Fruit fly (Drosophila melanogaster) whole organism, prepupa: ENCODE results near the gene Ugt304A1.

Source experiments
- Blimp-1 ChIP-seq: fragments of 200-800 bp; sonication (Bioruptor generic); optimal IDR thresholded peaks from 3 replicates; lab custom pipeline; 2017; ENCODE audit warnings: missing biosample characterization, missing genetic modification characterization, mild to moderate bottlenecking, moderate library complexity, missing genetic modification reagents
- CG11294 ChIP-seq: fragments of 200-800 bp; sonication (Bioruptor generic); IDR thresholded peaks from 2 replicates; pipeline ENCODE4 v1.3.6; 2022; ENCODE audit warnings: missing biosample characterization, missing genetic modification characterization
- CG11902 ChIP-seq: fragments of 200-800 bp; sonication (Bioruptor generic); optimal IDR thresholded peaks from 3 replicates; lab custom pipeline; 2016; ENCODE audit warnings: missing biosample characterization, missing genetic modification characterization
- CG15336 ChIP-seq: fragments of 200-800 bp; sonication (Bioruptor generic); IDR thresholded peaks from 2 replicates; pipeline ENCODE4 v1.3.6; 2022; ENCODE audit warnings: missing biosample characterization, missing genetic modification characterization
- CG1621 ChIP-seq: fragments of 200-800 bp; sonication (Bioruptor generic); optimal IDR thresholded peaks from 3 replicates; lab custom pipeline; 2018; ENCODE audit warnings: missing biosample characterization, mild to moderate bottlenecking, missing genetic modification characterization
- CG16779 ChIP-seq: fragments of 200-800 bp; sonication (Bioruptor generic); optimal IDR thresholded peaks from 3 replicates; lab custom pipeline; 2017; ENCODE audit warnings: missing biosample characterization, mild to moderate bottlenecking, missing genetic modification characterization
- CG3032 ChIP-seq: fragments of 200-800 bp; optimal IDR thresholded peaks from 2 replicates; lab custom pipeline; 2019; ENCODE audit warnings: missing biosample characterization, mild to moderate bottlenecking, missing genetic modification characterization, moderate library complexity
- CG32006 ChIP-seq: fragments of 200-800 bp; sonication (Bioruptor generic); optimal IDR thresholded peaks from 3 replicates; lab custom pipeline; 2017; ENCODE audit warnings: missing biosample characterization, mild to moderate bottlenecking, missing genetic modification characterization
- CG34406 ChIP-seq: fragments of 200-800 bp; sonication (Bioruptor generic); optimal IDR thresholded peaks from 3 replicates; lab custom pipeline; 2016; ENCODE audit warnings: missing biosample characterization, missing genetic modification characterization
- CG3919 ChIP-seq: fragments of 200-800 bp; sonication (Bioruptor generic); optimal IDR thresholded peaks from 3 replicates; lab custom pipeline; 2016; ENCODE audit warnings: missing biosample characterization, missing genetic modification characterization
- CG4318 ChIP-seq: fragments of 200-800 bp; sonication (Bioruptor generic); optimal IDR thresholded peaks from 3 replicates; lab custom pipeline; 2017; ENCODE audit warnings: missing biosample characterization, mild to moderate bottlenecking, missing genetic modification characterization
- CG6276 ChIP-seq: fragments of 200-800 bp; sonication (Bioruptor generic); optimal IDR thresholded peaks from 2 replicates; lab custom pipeline; 2017; ENCODE audit warnings: missing biosample characterization, mild to moderate bottlenecking, missing genetic modification characterization
- CG6792 ChIP-seq: fragments of 200-800 bp; sonication (Bioruptor generic); optimal IDR thresholded peaks from 3 replicates; lab custom pipeline; 2016; ENCODE audit warnings: missing biosample characterization, missing genetic modification characterization
- CG6808 ChIP-seq: fragments of 200-800 bp; sonication (Bioruptor generic); optimal IDR thresholded peaks from 3 replicates; lab custom pipeline; 2017; ENCODE audit warnings: missing biosample characterization, missing genetic modification characterization, mild to moderate bottlenecking, moderate library complexity, missing genetic modification reagents
- CG6854 ChIP-seq: fragments of 200-800 bp; sonication (Bioruptor generic); optimal IDR thresholded peaks from 2 replicates; lab custom pipeline; 2017; ENCODE audit warnings: missing biosample characterization, mild to moderate bottlenecking, missing genetic modification characterization
- CG7368 ChIP-seq: fragments of 200-800 bp; sonication (Bioruptor generic); optimal IDR thresholded peaks from 3 replicates; lab custom pipeline; 2016; ENCODE audit warnings: missing biosample characterization, missing genetic modification characterization
- CG8119 ChIP-seq: fragments of 200-800 bp; sonication (Bioruptor generic); IDR thresholded peaks from 3 replicates; pipeline ENCODE4 v1.3.6; 2022; ENCODE audit warnings: missing biosample characterization, missing genetic modification characterization
- Eip75B ChIP-seq: fragments of 200-800 bp; sonication (Bioruptor generic); optimal IDR thresholded peaks from 3 replicates; lab custom pipeline; 2016; ENCODE audit warnings: missing biosample characterization, missing genetic modification characterization
- Eip78C ChIP-seq: fragments of 200-800 bp; sonication (Bioruptor generic); peaks from one replicate; lab custom pipeline; 2016; ENCODE audit warnings: missing biosample characterization, missing genetic modification characterization
- Eip93F ChIP-seq: fragments of 200-800 bp; sonication (Bioruptor generic); optimal IDR thresholded peaks from 2 replicates; lab custom pipeline; 2016; ENCODE audit warnings: missing biosample characterization, mild to moderate bottlenecking, missing genetic modification characterization
- Ets21C ChIP-seq: fragments of 200-800 bp; sonication (Bioruptor generic); optimal IDR thresholded peaks from 3 replicates; lab custom pipeline; 2016; ENCODE audit warnings: missing biosample characterization, missing genetic modification characterization
- Hr38 ChIP-seq: sonication (Bioruptor generic); optimal IDR thresholded peaks from 2 replicates; lab custom pipeline; 2016; ENCODE audit warnings: missing biosample characterization, missing genetic modification characterization
- Hr39 ChIP-seq: fragments of 200-800 bp; sonication (Bioruptor generic); optimal IDR thresholded peaks from 2 replicates; lab custom pipeline; 2016; ENCODE audit warnings: missing biosample characterization, missing genetic modification characterization
- Hr4 ChIP-seq: fragments of 200-800 bp; sonication (Bioruptor generic); optimal IDR thresholded peaks from 3 replicates; lab custom pipeline; 2016; ENCODE audit warnings: missing biosample characterization, missing genetic modification characterization
- Lpt ChIP-seq: fragments of 200-800 bp; sonication (Bioruptor generic); optimal IDR thresholded peaks from 3 replicates; lab custom pipeline; 2016; ENCODE audit warnings: missing biosample characterization, missing genetic modification characterization
- OdsH ChIP-seq: fragments of 200-800 bp; sonication (Bioruptor generic); optimal IDR thresholded peaks from 3 replicates; lab custom pipeline; 2016; ENCODE audit warnings: missing biosample characterization, missing genetic modification characterization
- Smox ChIP-seq: fragments of 200-800 bp; sonication (Bioruptor generic); optimal IDR thresholded peaks from 3 replicates; lab custom pipeline; 2016; ENCODE audit warnings: missing biosample characterization, missing genetic modification characterization
- Sox102F ChIP-seq: fragments of 200-800 bp; sonication (Bioruptor generic); optimal IDR thresholded peaks from 2 replicates; lab custom pipeline; 2016; ENCODE audit warnings: missing biosample characterization, mild to moderate bottlenecking, missing genetic modification characterization
- Sox14 ChIP-seq: fragments of 200-800 bp; sonication (Bioruptor generic); optimal IDR thresholded peaks from 3 replicates; lab custom pipeline; 2016; ENCODE audit warnings: missing biosample characterization, missing genetic modification characterization
- Sox15 ChIP-seq: fragments of 200-800 bp; sonication (Bioruptor generic); optimal IDR thresholded peaks from 3 replicates; lab custom pipeline; 2016; ENCODE audit warnings: missing biosample characterization, missing genetic modification characterization
- achi ChIP-seq: fragments of 200-800 bp; sonication (Bioruptor generic); optimal IDR thresholded peaks from 3 replicates; lab custom pipeline; 2016; ENCODE audit warnings: missing biosample characterization, missing genetic modification characterization
- acj6 ChIP-seq: fragments of 200-800 bp; sonication (Bioruptor generic); optimal IDR thresholded peaks from 3 replicates; lab custom pipeline; 2016; ENCODE audit warnings: missing biosample characterization, missing genetic modification characterization
- cyc ChIP-seq: fragments of 200-800 bp; sonication (Bioruptor generic); optimal IDR thresholded peaks from 3 replicates; lab custom pipeline; 2016; ENCODE audit warnings: missing biosample characterization, missing genetic modification characterization
- dac ChIP-seq: fragments of 200-800 bp; sonication (Bioruptor generic); optimal IDR thresholded peaks from 2 replicates; lab custom pipeline; 2017; ENCODE audit warnings: missing biosample characterization, mild to moderate bottlenecking, missing genetic modification characterization
- dsx ChIP-seq: fragments of 200-800 bp; optimal IDR thresholded peaks from 3 replicates; lab custom pipeline; 2019; ENCODE audit warnings: missing biosample characterization, mild to moderate bottlenecking, missing genetic modification characterization, moderate library complexity; ENCODE audit not compliant: poor library complexity, severe bottlenecking
- eg ChIP-seq: fragments of 200-800 bp; sonication (Bioruptor generic); IDR thresholded peaks from 3 replicates; pipeline ENCODE4 v1.3.6; 2022; ENCODE audit warnings: missing biosample characterization, missing genetic modification characterization
- esn ChIP-seq: fragments of 200-800 bp; sonication (Bioruptor generic); optimal IDR thresholded peaks from 2 replicates; lab custom pipeline; 2016; ENCODE audit warnings: missing biosample characterization, mild to moderate bottlenecking, missing genetic modification characterization, moderate library complexity
- fd59A ChIP-seq: fragments of 200-800 bp; sonication (Bioruptor generic); optimal IDR thresholded peaks from 2 replicates; lab custom pipeline; 2017; ENCODE audit warnings: missing biosample characterization, mild to moderate bottlenecking, missing genetic modification characterization, missing genetic modification reagents
- fd85E ChIP-seq: fragments of 200-800 bp; sonication (Bioruptor generic); optimal IDR thresholded peaks from 3 replicates; lab custom pipeline; 2016; ENCODE audit warnings: missing biosample characterization, missing genetic modification characterization
- fkh ChIP-seq: fragments of 200-800 bp; sonication (Bioruptor generic); optimal IDR thresholded peaks from 3 replicates; lab custom pipeline; 2017; ENCODE audit warnings: missing biosample characterization, mild to moderate bottlenecking, missing genetic modification characterization, moderate library complexity
- lz ChIP-seq: fragments of 200-800 bp; sonication (Bioruptor generic); optimal IDR thresholded peaks from 3 replicates; lab custom pipeline; 2016; ENCODE audit warnings: missing biosample characterization, missing genetic modification characterization
- salr ChIP-seq, 2 experiments: fragments of 200-800 bp; sonication (Bioruptor generic); optimal IDR thresholded peaks; 3 replicates each; lab custom pipeline; 2016 to 2018; ENCODE audit warnings: missing biosample characterization in 2 of 2, missing genetic modification characterization in 2 of 2, mild to moderate bottlenecking in 1 of 2
- spab ChIP-seq: fragments of 200-800 bp; sonication (Bioruptor generic); optimal IDR thresholded peaks from 2 replicates; lab custom pipeline; 2017; ENCODE audit warnings: missing biosample characterization, mild to moderate bottlenecking, missing genetic modification characterization, missing genetic modification reagents
- ss ChIP-seq, 2 experiments: fragments of 200-800 bp; sonication (Bioruptor generic); optimal IDR thresholded peaks; 2 replicates in 1 of 2; 3 replicates in 1 of 2; lab custom pipeline; 2017 to 2018; ENCODE audit warnings: mild to moderate bottlenecking in 2 of 2, missing biosample characterization in 2 of 2, missing genetic modification characterization in 2 of 2, moderate library complexity in 1 of 2
- svp ChIP-seq: fragments of 200-800 bp; sonication (Bioruptor generic); peaks from one replicate; lab custom pipeline; 2016; ENCODE audit warnings: missing biosample characterization, missing genetic modification characterization
- topi ChIP-seq: fragments of 200-800 bp; sonication (Bioruptor generic); optimal IDR thresholded peaks from 3 replicates; lab custom pipeline; 2016; ENCODE audit warnings: missing biosample characterization, missing genetic modification characterization
- vri ChIP-seq: fragments of 200-800 bp; sonication (Bioruptor generic); optimal IDR thresholded peaks from 3 replicates; lab custom pipeline; 2016; ENCODE audit warnings: missing biosample characterization, mild to moderate bottlenecking, missing genetic modification characterization

Ugt304A1 gene

dm6 chr3R:11216156-11216630 lies 41.0 kb upstream of the Ugt304A1 start, which contains the start of the genes RpS25 and CG4820 (continued):
- TF ChIP-seq Ets21C (peak; percentile 64), CG15336 (GFP tag; lab: Robert Waterston, UW) (peak; percentile 24; the same call in 1 of the 2 replicates), Hr4 (GFP tag; lab: Kevin White, UChicago) (no peak), CG34406 (GFP tag; lab: Kevin White, UChicago) (peak; percentile 82), achi (GFP tag; lab: Kevin White, UChicago) (peak; percentile 87), salr (GFP tag; optimal IDR thresholded peaks at IDR 0.05; lab: Kevin White, UChicago) (peak in 1 of 2 experiments; percentile 84), dsx (GFP tag; lab: Kevin White, UChicago) (peak; percentile 31), CG11294 (GFP tag; lab: Robert Waterston, UW) (0 out of 2 replicates have a peak, but pooled peaks have one; percentile 36)

- peak; percentile 35 for TF ChIP-seq Blimp-1
- peak; percentile 56 for TF ChIP-seq dsx (GFP tag; lab: Kevin White, UChicago)
- TF ChIP-seq Ets21C, result peak; percentile 58
- TF ChIP-seq CG34406 (GFP tag; lab: Kevin White, UChicago), result peak; percentile 50
- no peak for TF ChIP-seq svp
- TF ChIP-seq ss (GFP tag; optimal IDR thresholded peaks at IDR 0.05; lab: Kevin White, UChicago), result peak; percentile 11 to 67
- TF ChIP-seq Hr4 (GFP tag; lab: Kevin White, UChicago), result peak; percentile 87
- TF ChIP-seq CG4318 (GFP tag; lab: Kevin White, UChicago), result no peak
- peak; percentile 60 for TF ChIP-seq CG15336 (GFP tag; lab: Robert Waterston, UW)
- peak; percentile 83 for TF ChIP-seq esn (GFP tag; lab: Kevin White, UChicago)
- peak; percentile 61 for TF ChIP-seq acj6 (GFP tag; lab: Kevin White, UChicago)
- peak; percentile 75 for TF ChIP-seq Hr39 (GFP tag; lab: Kevin White, UChicago)
- TF ChIP-seq lz (GFP tag; lab: Kevin White, UChicago), result peak; percentile 80
- TF ChIP-seq CG16779 (tag; lab: Kevin White, UChicago), result no peak
- peak; percentile 71 for TF ChIP-seq CG3032 (tag; lab: Kevin White, UChicago)
- peak; percentile 56 for TF ChIP-seq vri
- peak; percentile 51 for TF ChIP-seq CG6854 (GFP tag; lab: Kevin White, UChicago)
- peak; percentile 70 for TF ChIP-seq Eip75B (GFP tag; lab: Kevin White, UChicago)
- TF ChIP-seq Sox15, result peak; percentile 25
- peak; percentile 1 for TF ChIP-seq fd59A
- TF ChIP-seq Eip93F (GFP tag; lab: Kevin White, UChicago), result no peak
- peak; percentile 65 for TF ChIP-seq Smox (GFP tag; lab: Kevin White, UChicago)
- no peak for TF ChIP-seq Lpt (GFP tag; lab: Kevin White, UChicago)
- peak; percentile 85 for TF ChIP-seq Eip78C (GFP tag; lab: Kevin White, UChicago)
- TF ChIP-seq eg (GFP tag; lab: Robert Waterston, UW), result peak; percentile 61
- no peak for TF ChIP-seq fd85E
- TF ChIP-seq Sox14 (GFP tag; lab: Kevin White, UChicago), result peak; percentile 82
- TF ChIP-seq CG7368, result no peak
- TF ChIP-seq CG11902 (GFP tag; lab: Kevin White, UChicago), result peak; percentile 67
- peak; percentile 71 for TF ChIP-seq OdsH
- TF ChIP-seq cyc (GFP tag; lab: Kevin White, UChicago), result peak; percentile 76
- peak; percentile 51; the same call in 2 of the 3 replicates for TF ChIP-seq CG8119 (GFP tag; lab: Robert Waterston, UW)
- TF ChIP-seq topi, result peak; percentile 78
- peak; percentile 62 for TF ChIP-seq CG3919
- TF ChIP-seq Sox102F (GFP tag; lab: Kevin White, UChicago), result peak; percentile 76
- TF ChIP-seq CG1621 (tag; lab: Kevin White, UChicago), result peak; percentile 45
- peak; percentile 43 for TF ChIP-seq CG6792
- peak; percentile 47; the same call in 1 of the 2 replicates for TF ChIP-seq CG11294 (GFP tag; lab: Robert Waterston, UW)
- TF ChIP-seq spab, result no peak
- TF ChIP-seq achi (GFP tag; lab: Kevin White, UChicago), result peak; percentile 64
- peak; percentile 22 for TF ChIP-seq dac (GFP tag; lab: Kevin White, UChicago)
- TF ChIP-seq fkh (GFP tag; lab: Kevin White, UChicago), result peak; percentile 40
- TF ChIP-seq CG6276 (GFP tag; lab: Kevin White, UChicago), result no peak
- TF ChIP-seq CG6808 (GFP tag; lab: Kevin White, UChicago), result peak; percentile 44
- peak in 1 of 2 experiments; percentile 54 for TF ChIP-seq salr (GFP tag; optimal IDR thresholded peaks at IDR 0.05; lab: Kevin White, UChicago)
- TF ChIP-seq Hr38 (GFP tag; lab: Kevin White, UChicago), result no peak
- peak; percentile 74 for TF ChIP-seq CG32006 (GFP tag; lab: Kevin White, UChicago)
Measured at dm6 chr3R:11214449-11214950, 39.3 kb upstream of the Ugt304A1 start, which contains the start of gene ZnT86D. ZnT86D (minus strand) TSS chr3R:11214539.
